Worm (Caenorhabditis elegans): ENCODE results near the gene Y73F8A.10.
"Not testable (repeated sequence)": the region's sequence is repeated elsewhere in the genome, so short reads cannot be mapped to it uniquely, and the experiment has no call there.

Y73F8A.10 gene

ce11 chrIV:15312008-15312407 is 17.9 kb downstream of the Y73F8A.10 start, which contains the start of gene Y73F8A.13:
Y73F8A.13 (plus strand) TSS chrIV:15312247.
- no peak for TF ChIP-seq him-1 (tag; optimal IDR thresholded peaks at IDR 0.05)

ce11 chrIV:15315502-15315901 is 21.4 kb downstream of the Y73F8A.10 start:
- TF ChIP-seq him-1 (tag; optimal IDR thresholded peaks at IDR 0.05): no peak
- TF ChIP-seq W03F9.2 (tag; optimal IDR thresholded peaks at IDR 0.05): no peak
- no peak for TF ChIP-seq dao-5 (tag; optimal IDR thresholded peaks at IDR 0.05)

ce11 chrIV:15318982-15319381 is 24.8 kb downstream of the Y73F8A.10 start, which contains the start of gene Y73F8A.14:
Y73F8A.14 (minus strand) TSS chrIV:15319082.
- not testable (repeated sequence) for TF ChIP-seq him-1, W03F9.2, dao-5 (tag; optimal IDR thresholded peaks at IDR 0.05)

- no peak for TF ChIP-seq dao-5 (tag; optimal IDR thresholded peaks at IDR 0.05)
- TF ChIP-seq him-1 (tag; optimal IDR thresholded peaks at IDR 0.05): no peak
- no peak for TF ChIP-seq W03F9.2 (tag; optimal IDR thresholded peaks at IDR 0.05)
Observed at ce11 chrIV:15321279-15321678, 27.1 kb downstream of the Y73F8A.10 start, which contains the start of gene Y73F8A.15. Y73F8A.15 (plus strand) TSS chrIV:15321579.

ce11 chrIV:15323593-15323992 is 29.5 kb downstream of the Y73F8A.10 start, which contains the start of gene tbx-39:
tbx-39 (plus strand) TSS chrIV:15323893.
- TF ChIP-seq W03F9.2 (tag; optimal IDR thresholded peaks at IDR 0.05): no peak
- no peak for TF ChIP-seq dao-5 (tag; optimal IDR thresholded peaks at IDR 0.05)
- no peak for TF ChIP-seq him-1 (tag; optimal IDR thresholded peaks at IDR 0.05)

ce11 chrIV:15328092-15328491 is 34.0 kb downstream of the Y73F8A.10 start, which contains the start of gene tbx-40:
tbx-40 (minus strand) TSS chrIV:15328192.
- no peak for TF ChIP-seq W03F9.2 (tag; optimal IDR thresholded peaks at IDR 0.05)
- TF ChIP-seq him-1 (tag; optimal IDR thresholded peaks at IDR 0.05): no peak
- TF ChIP-seq dao-5 (tag; optimal IDR thresholded peaks at IDR 0.05): no peak

ce11 chrIV:15336778-15337177 is 42.6 kb downstream of the Y73F8A.10 start, which contains the start of gene irld-59:
irld-59 (plus strand) TSS chrIV:15337078.
- TF ChIP-seq him-1 (tag; optimal IDR thresholded peaks at IDR 0.05): no peak
- no peak for TF ChIP-seq dao-5 (tag; optimal IDR thresholded peaks at IDR 0.05)
- no peak for TF ChIP-seq W03F9.2 (tag; optimal IDR thresholded peaks at IDR 0.05)
